Worm (Caenorhabditis elegans) whole organism, L2 larva: Measurements from ENCODE around the gene lea-1.

ENCODE experiments used
- F13H6.1 ChIP-seq: sonication (generic microtip); optimal IDR thresholded peaks from 2 replicates; lab custom pipeline; 2016; ENCODE audit warnings: missing genetic modification characterization, missing compliant biosample characterization
- Y55F3AM.14 ChIP-seq: fragments of 200-800 bp; sonication (Bioruptor generic); optimal IDR thresholded peaks from 2 replicates; lab custom pipeline; 2018; ENCODE audit warnings: mild to moderate bottlenecking, missing genetic modification characterization, missing compliant biosample characterization
- ZK546.5 ChIP-seq: sonication (generic microtip); optimal IDR thresholded peaks from 2 replicates; lab custom pipeline; 2017; ENCODE audit warnings: missing biosample characterization, missing genetic modification characterization
- aly-2 ChIP-seq: fragments of 150-350 bp; optimal IDR thresholded peaks from 2 replicates; lab custom pipeline; 2014; ENCODE audit warnings: missing biosample characterization, missing genetic modification characterization
- ama-1 ChIP-seq: fragments of 150-350 bp; optimal IDR thresholded peaks from 2 replicates; lab custom pipeline; 2018; ENCODE audit warnings: inconsistent platforms
- blmp-1 ChIP-seq: sonication (generic microtip); optimal IDR thresholded peaks from 2 replicates; lab custom pipeline; 2017; ENCODE audit warnings: missing genetic modification characterization, mild to moderate bottlenecking, missing compliant biosample characterization, antibody characterized with exemption, moderate library complexity; ENCODE audit not compliant: insufficient read depth
- ceh-16 ChIP-seq: fragments of 150-350 bp; optimal IDR thresholded peaks from 2 replicates; lab custom pipeline; 2014; ENCODE audit warnings: missing biosample characterization, missing genetic modification characterization
- ceh-82 ChIP-seq: fragments of 150-350 bp; optimal IDR thresholded peaks from 2 replicates; lab custom pipeline; 2014; ENCODE audit warnings: missing biosample characterization, missing genetic modification characterization
- crh-2 ChIP-seq: sonication (generic microtip); optimal IDR thresholded peaks from 2 replicates; lab custom pipeline; 2017; ENCODE audit warnings: missing biosample characterization, missing genetic modification characterization
- dmd-4 ChIP-seq: sonication (generic microtip); optimal IDR thresholded peaks from 2 replicates; lab custom pipeline; 2017; ENCODE audit warnings: missing biosample characterization, missing genetic modification characterization
- egl-27 ChIP-seq: sonication (generic microtip); optimal IDR thresholded peaks from 3 replicates; lab custom pipeline; 2017; ENCODE audit warnings: missing biosample characterization, missing genetic modification reagents, missing genetic modification characterization
- fos-1 ChIP-seq: fragments of 150-350 bp; optimal IDR thresholded peaks from 2 replicates; lab custom pipeline; 2014; ENCODE audit warnings: missing biosample characterization, missing genetic modification characterization
- lin-11 ChIP-seq: fragments of 150-350 bp; sonication (generic microtip); optimal IDR thresholded peaks from 2 replicates; lab custom pipeline; 2014; ENCODE audit warnings: missing biosample characterization, missing genetic modification characterization, inconsistent platforms, mixed read lengths
- lin-39 ChIP-seq: fragments of 150-350 bp; optimal IDR thresholded peaks from 2 replicates; lab custom pipeline; 2014; ENCODE audit warnings: missing biosample characterization, missing genetic modification reagents, missing genetic modification characterization
- lsy-2 ChIP-seq, 2 experiments: fragments of 150-350 bp in 1 of 2; sonication (generic microtip) in 1 of 2; optimal IDR thresholded peaks; 2 replicates each; lab custom pipeline; 2014 to 2017; ENCODE audit warnings: missing biosample characterization in 2 of 2, missing genetic modification characterization in 2 of 2
- mab-5 ChIP-seq: fragments of 150-350 bp; optimal IDR thresholded peaks from 2 replicates; lab custom pipeline; 2014; ENCODE audit warnings: missing biosample characterization, missing genetic modification characterization
- mbf-1 ChIP-seq: sonication (generic microtip); optimal IDR thresholded peaks from 2 replicates; lab custom pipeline; 2017; ENCODE audit warnings: missing biosample characterization, missing genetic modification characterization
- mdl-1 ChIP-seq, 2 experiments: fragments of 150-350 bp in 1 of 2; sonication (generic microtip) in 1 of 2; optimal IDR thresholded peaks; 2 replicates each; lab custom pipeline; 2017; ENCODE audit warnings: missing biosample characterization in 2 of 2, missing genetic modification characterization in 2 of 2
- nhr-11 ChIP-seq: fragments of 150-350 bp; optimal IDR thresholded peaks from 2 replicates; lab custom pipeline; 2014; ENCODE audit warnings: missing biosample characterization, missing genetic modification characterization
- nhr-12 ChIP-seq: fragments of 150-350 bp; optimal IDR thresholded peaks from 2 replicates; lab custom pipeline; 2014; ENCODE audit warnings: missing biosample characterization, missing genetic modification characterization
- nhr-23 ChIP-seq: fragments of 150-350 bp; optimal IDR thresholded peaks from 2 replicates; lab custom pipeline; 2014; ENCODE audit warnings: missing biosample characterization, missing genetic modification reagents, missing genetic modification characterization
- nhr-237 ChIP-seq: fragments of 150-350 bp; optimal IDR thresholded peaks from 2 replicates; lab custom pipeline; 2014; ENCODE audit warnings: missing biosample characterization, missing genetic modification characterization
- nhr-25 ChIP-seq: fragments of 150-350 bp; sonication (generic microtip); optimal IDR thresholded peaks from 3 replicates; lab custom pipeline; 2014; ENCODE audit warnings: missing biosample characterization, missing genetic modification characterization
- nhr-6 ChIP-seq: fragments of 150-350 bp; optimal IDR thresholded peaks from 2 replicates; lab custom pipeline; 2014; ENCODE audit warnings: missing biosample characterization, missing genetic modification characterization
- nhr-77 ChIP-seq: fragments of 150-350 bp; optimal IDR thresholded peaks from 2 replicates; lab custom pipeline; 2014; ENCODE audit warnings: missing biosample characterization, missing genetic modification characterization
- peb-1 ChIP-seq: fragments of 150-350 bp; optimal IDR thresholded peaks from 2 replicates; lab custom pipeline; 2014; ENCODE audit warnings: missing biosample characterization, missing genetic modification characterization
- skn-1 ChIP-seq: sonication (generic microtip); optimal IDR thresholded peaks from 2 replicates; lab custom pipeline; 2017; ENCODE audit warnings: missing biosample characterization, missing genetic modification characterization
- sma-3 ChIP-seq: sonication (generic microtip); optimal IDR thresholded peaks from 2 replicates; lab custom pipeline; 2016; ENCODE audit warnings: missing genetic modification reagents, missing genetic modification characterization, missing compliant biosample characterization
- sma-9 ChIP-seq, 2 experiments: fragments of 150-350 bp in 1 of 2; sonication (generic microtip) in 1 of 2; optimal IDR thresholded peaks; 2 replicates each; lab custom pipeline; 2014 to 2016; ENCODE audit warnings: missing genetic modification characterization in 2 of 2, mild to moderate bottlenecking in 1 of 2, missing biosample characterization in 1 of 2, missing compliant biosample characterization in 1 of 2, missing genetic modification reagents in 1 of 2, moderate library complexity in 1 of 2
- snpc-4 ChIP-seq: fragments of 150-350 bp; optimal IDR thresholded peaks from 2 replicates; lab custom pipeline; 2014; ENCODE audit warnings: missing biosample characterization, missing genetic modification characterization
- unc-39 ChIP-seq: fragments of 150-350 bp; optimal IDR thresholded peaks from 2 replicates; lab custom pipeline; 2014; ENCODE audit warnings: missing biosample characterization, missing genetic modification characterization
- unc-55 ChIP-seq: fragments of 150-350 bp; sonication (generic microtip); optimal IDR thresholded peaks from 3 replicates; lab custom pipeline; 2014; ENCODE audit warnings: missing biosample characterization, missing genetic modification reagents, missing genetic modification characterization
- unc-62 ChIP-seq: fragments of 150-350 bp; optimal IDR thresholded peaks from 2 replicates; lab custom pipeline; 2014; ENCODE audit warnings: missing biosample characterization, missing genetic modification reagents, missing genetic modification characterization
- zag-1 ChIP-seq: fragments of 150-350 bp; optimal IDR thresholded peaks from 2 replicates; lab custom pipeline; 2014; ENCODE audit warnings: missing biosample characterization, missing genetic modification characterization
- ztf-1 ChIP-seq: fragments of 200-800 bp; sonication (Bioruptor generic); conservative IDR thresholded peaks from 2 replicates; pipeline ENCODE4 v1.3.6; 2022; ENCODE audit warnings: missing genetic modification characterization, missing compliant biosample characterization
- ztf-11 ChIP-seq: sonication (generic microtip); optimal IDR thresholded peaks from 2 replicates; lab custom pipeline; 2017; ENCODE audit warnings: missing biosample characterization, missing genetic modification characterization
- ztf-4 ChIP-seq: fragments of 150-350 bp; optimal IDR thresholded peaks from 2 replicates; lab custom pipeline; 2014; ENCODE audit warnings: missing biosample characterization, missing genetic modification characterization

Gene lea-1

DNA sequence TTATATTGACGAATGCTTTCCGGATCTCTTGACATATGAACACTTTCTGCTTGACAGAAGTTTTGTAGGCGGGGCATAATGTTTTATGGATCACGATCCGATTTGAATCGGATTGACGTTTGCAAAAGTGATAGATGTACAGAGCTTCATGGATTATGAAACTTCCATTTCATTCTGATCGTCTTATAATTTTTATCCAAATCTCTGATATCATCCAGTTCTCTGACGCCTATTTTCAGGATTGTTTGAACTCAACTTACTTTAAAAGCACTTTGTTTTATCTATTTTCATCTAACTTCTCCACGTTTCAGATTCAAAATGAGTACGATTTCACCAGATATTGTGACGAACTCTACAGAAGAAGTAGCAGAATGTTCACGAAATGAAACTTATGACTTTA is 55.0 kb downstream of the lea-1 start, which contains the start of gene npr-39:
Gene npr-39, plus strand, starts transcription at position 301 of the 400 bp plus-strand sequence.
- no peak for TF ChIP-seq skn-1 (tag; lab: Kevin White, UChicago)
- no peak for TF ChIP-seq zag-1 (tag; lab: Kevin White, UChicago)
- no peak for TF ChIP-seq crh-2 (tag; lab: Kevin White, UChicago)
- TF ChIP-seq ztf-11 (tag; lab: Kevin White, UChicago), result no peak
- TF ChIP-seq, all 48 proteins: peak for 0

DNA sequence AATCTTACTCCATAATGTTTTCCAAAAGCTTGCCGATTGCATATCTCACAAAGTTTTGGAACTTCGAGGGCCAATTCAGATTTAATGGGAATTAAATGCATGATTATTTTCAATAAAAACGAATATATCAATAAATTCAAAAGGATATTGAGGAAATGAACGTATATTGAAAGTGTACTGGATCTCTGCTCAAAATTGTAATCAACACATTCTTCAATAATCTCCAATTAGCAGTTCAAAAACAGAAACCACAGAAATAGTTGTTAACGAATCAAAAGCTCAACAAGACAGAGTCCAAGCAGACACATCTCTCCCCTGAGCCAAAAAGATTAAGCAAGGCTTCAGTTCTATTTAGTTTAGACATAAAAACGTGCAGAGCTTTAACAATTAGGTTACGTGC is 58.8 kb downstream of the lea-1 start, which contains the start of gene nhr-192:
Gene nhr-192, minus strand, starts transcription at position 101 of the 400 bp plus-strand sequence.
- TF ChIP-seq mbf-1 (tag; lab: Kevin White, UChicago), result no peak
- no peak for TF ChIP-seq peb-1 (tag; lab: Kevin White, UChicago)
- TF ChIP-seq nhr-6 (tag; lab: Kevin White, UChicago), result no peak
- TF ChIP-seq unc-39, result no peak
- TF ChIP-seq mab-5 (tag; lab: Kevin White, UChicago), result no peak
- no peak for TF ChIP-seq Y55F3AM.14 (GFP tag; lab: Kevin White, UChicago)
- TF ChIP-seq unc-62 (GFP tag; lab: Kevin White, UChicago), result no peak
- TF ChIP-seq nhr-23, result no peak
- no peak for TF ChIP-seq ceh-16 (tag; lab: Kevin White, UChicago)
- TF ChIP-seq ztf-1 (GFP tag; lab: Robert Waterston, UW), result no peak
- TF ChIP-seq ceh-82 (tag; lab: Kevin White, UChicago), result no peak
- TF ChIP-seq F13H6.1 (tag; lab: Kevin White, UChicago), result no peak
- no peak for TF ChIP-seq nhr-77
- no peak for TF ChIP-seq aly-2 (tag; lab: Kevin White, UChicago)
- TF ChIP-seq egl-27 (tag; lab: Kevin White, UChicago), result no peak
- no peak for TF ChIP-seq sma-9 (GFP tag; optimal IDR thresholded peaks at IDR 0.05; lab: Kevin White, UChicago)
- TF ChIP-seq sma-9 (tag; optimal IDR thresholded peaks at IDR 0.05; lab: Kevin White, UChicago), result no peak
- TF ChIP-seq nhr-25 (tag; lab: Kevin White, UChicago), result no peak

DNA sequence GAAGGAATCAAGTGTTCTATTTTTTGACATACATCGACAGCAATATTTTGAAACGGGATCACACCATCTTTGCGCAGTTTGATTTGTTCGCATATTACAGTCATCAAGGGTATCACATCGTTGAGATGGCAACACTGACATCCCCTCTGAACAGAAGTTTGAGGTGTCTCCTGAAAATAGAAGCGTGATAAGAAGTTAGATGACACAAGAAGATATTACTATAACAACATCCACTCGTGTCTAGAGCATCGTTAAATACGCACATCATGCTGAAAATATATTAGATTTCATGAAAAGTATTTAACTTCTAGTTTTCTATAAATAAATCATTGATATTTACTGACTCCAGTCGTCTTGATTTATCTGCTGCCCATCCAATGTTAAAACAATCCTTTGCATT is 61.0 kb downstream of the lea-1 start:
- TF ChIP-seq nhr-77, result no peak
- TF ChIP-seq ztf-4 (tag; lab: Kevin White, UChicago), result no peak
- TF ChIP-seq dmd-4 (tag; lab: Kevin White, UChicago), result no peak
- no peak for TF ChIP-seq nhr-12 (tag; lab: Kevin White, UChicago)
- no peak for TF ChIP-seq lin-11 (tag; lab: Kevin White, UChicago)
- TF ChIP-seq sma-3 (GFP tag; lab: Kevin White, UChicago), result no peak
- no peak for TF ChIP-seq peb-1 (tag; lab: Kevin White, UChicago)
- TF ChIP-seq blmp-1, result no peak
- TF ChIP-seq nhr-237, result no peak
- no peak for TF ChIP-seq nhr-11 (tag; lab: Kevin White, UChicago)
- TF ChIP-seq nhr-23, result no peak

DNA sequence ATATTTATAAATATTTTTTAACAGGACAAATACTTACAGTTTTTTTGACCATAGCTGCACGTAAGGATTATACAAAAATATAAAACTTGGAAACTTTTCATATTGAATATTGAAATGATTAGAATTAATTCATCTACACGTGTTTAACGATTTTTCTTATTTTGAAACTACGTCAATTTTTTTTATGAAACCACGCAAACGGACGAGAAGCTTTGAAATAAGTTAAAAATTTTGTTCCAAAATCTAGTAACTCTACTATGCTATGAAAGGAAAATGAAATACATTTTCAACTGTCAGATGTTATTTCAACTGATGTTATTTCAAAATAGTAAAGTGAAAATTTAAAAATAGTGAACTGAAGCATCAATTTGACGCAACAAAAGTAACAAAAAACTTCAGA is 62.1 kb downstream of the lea-1 start, which contains the start of gene F57A8.6:
Gene F57A8.6, minus strand, starts transcription at position 101 of the 400 bp plus-strand sequence.
- TF ChIP-seq ztf-1 (GFP tag; lab: Robert Waterston, UW) (no peak), snpc-4 (tag; lab: Kevin White, UChicago) (no peak), nhr-23 (no peak), peb-1 (tag; lab: Kevin White, UChicago) (no peak), nhr-12 (tag; lab: Kevin White, UChicago) (no peak), ceh-82 (tag; lab: Kevin White, UChicago) (no peak), ztf-11 (tag; lab: Kevin White, UChicago) (no peak), unc-55 (GFP tag; lab: Kevin White, UChicago) (no peak), lsy-2 (tag; optimal IDR thresholded peaks at IDR 0.05; lab: Kevin White, UChicago) (no peak), ZK546.5 (no peak), mbf-1 (tag; lab: Kevin White, UChicago) (no peak), crh-2 (tag; lab: Kevin White, UChicago) (no peak)

DNA sequence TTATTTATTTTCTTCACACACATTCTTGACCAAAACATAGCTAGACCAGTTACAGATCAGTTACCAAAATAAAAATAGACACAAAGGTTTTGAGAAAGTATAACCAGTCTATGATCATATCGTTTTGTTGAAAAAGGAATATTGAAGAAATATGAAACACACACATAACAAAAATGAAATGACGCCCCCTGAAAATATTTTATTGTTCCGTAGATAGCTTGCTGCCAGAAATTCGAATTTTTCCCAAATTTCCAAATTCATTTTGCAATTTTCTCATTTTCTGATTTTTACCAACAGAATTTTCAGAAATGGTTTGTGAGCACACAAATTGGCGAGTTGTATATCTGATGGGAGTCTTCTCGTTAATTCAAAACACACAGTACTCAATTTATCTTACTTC is 63.7 kb downstream of the lea-1 start, which contains the start of gene F57A8.7:
Gene F57A8.7, plus strand, starts transcription at position 301 of the 400 bp plus-strand sequence.
- no peak for TF ChIP-seq mbf-1 (tag; lab: Kevin White, UChicago)
- TF ChIP-seq nhr-11 (tag; lab: Kevin White, UChicago), result no peak
- no peak for TF ChIP-seq lin-39 (tag; lab: Kevin White, UChicago)
- TF ChIP-seq mdl-1 (tag; optimal IDR thresholded peaks at IDR 0.05; lab: Kevin White, UChicago), result no peak
- TF ChIP-seq fos-1 (tag; lab: Kevin White, UChicago), result no peak
- no peak for TF ChIP-seq unc-39
- TF ChIP-seq snpc-4 (tag; lab: Kevin White, UChicago), result no peak
- no peak for TF ChIP-seq ama-1 (lab: Kevin White, UChicago)
- no peak for TF ChIP-seq sma-3 (GFP tag; lab: Kevin White, UChicago)
- TF ChIP-seq nhr-77, result no peak
- TF ChIP-seq, all 48 proteins: peak for 0
